Worm (Caenorhabditis elegans) whole organism, L1 larva: ENCODE data around the gene arrd-5.

Experiments
- lir-3 ChIP-seq: sonication (generic microtip); optimal IDR thresholded peaks from 2 replicates; lab custom pipeline; 2016; ENCODE audit warnings: mild to moderate bottlenecking, missing genetic modification characterization, moderate library complexity, missing compliant biosample characterization; ENCODE audit not compliant: poor library complexity
- ztf-11 ChIP-seq, 2 experiments: sonication (generic microtip); optimal IDR thresholded peaks; 2 replicates each; lab custom pipeline; 2016 to 2017; ENCODE audit warnings: missing genetic modification characterization in 2 of 2, missing biosample characterization in 1 of 2, missing compliant biosample characterization in 1 of 2

ce11 chrII:9827852-9828251, 7.2 kb upstream of the arrd-5 start, which contains the start of gene eyg-1:
- TF ChIP-seq ztf-11 (tag; optimal IDR thresholded peaks at IDR 0.05; lab: Kevin White, UChicago): no peak
- no peak for TF ChIP-seq lir-3
